Worm (Caenorhabditis elegans): ENCODE data around the gene sri-26.

DNA sequence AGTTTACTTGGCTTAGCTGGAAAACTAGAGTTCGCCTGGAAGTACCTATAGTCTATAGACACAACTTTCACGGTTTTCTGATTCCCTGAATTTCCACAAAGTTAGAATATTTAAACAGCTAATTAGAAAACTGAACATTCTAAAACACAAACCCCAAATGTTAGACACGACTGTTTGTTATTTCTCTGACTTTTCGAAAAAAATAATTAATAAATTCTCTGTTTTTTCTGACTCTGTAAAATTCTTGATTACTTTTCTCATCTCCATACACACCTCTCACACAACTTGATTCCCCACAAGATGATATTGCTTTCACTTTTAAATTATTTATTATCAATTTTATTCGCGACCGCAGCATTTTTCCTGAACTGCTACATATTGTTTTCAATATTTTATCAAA, 38.3 kb downstream of the sri-26 start, which contains the start of gene srbc-75:
- TF ChIP-seq nhr-77 (tag; optimal IDR thresholded peaks at IDR 0.05), result no peak
- no peak for TF ChIP-seq elt-1 (tag; optimal IDR thresholded peaks at IDR 0.05)
- no peak for TF ChIP-seq lin-11 (tag; optimal IDR thresholded peaks at IDR 0.05)
- TF ChIP-seq C34F6.9 (tag; optimal IDR thresholded peaks at IDR 0.05), result no peak
- no peak for TF ChIP-seq R02D3.7 (tag; optimal IDR thresholded peaks at IDR 0.05)
- TF ChIP-seq sma-3 (GFP tag; optimal IDR thresholded peaks at IDR 0.05), result no peak
- TF ChIP-seq unc-39 (tag; optimal IDR thresholded peaks at IDR 0.05), result no peak
- no peak for TF ChIP-seq nhr-237 (tag; optimal IDR thresholded peaks at IDR 0.05)
- no peak for TF ChIP-seq snpc-4 (tag; optimal IDR thresholded peaks at IDR 0.05)
